Fruit fly (Drosophila melanogaster) whole organism, embryonic: ENCODE data around the gene CG5500.
A peak's percentile ranks its signal among the peaks of the same experiment; 100 is the strongest.

Source experiments
- CG12299 ChIP-seq: fragments of 200-800 bp; sonication (Bioruptor generic); optimal IDR thresholded peaks from 2 replicates; lab custom pipeline; 2018; ENCODE audit warnings: missing biosample characterization, mild to moderate bottlenecking, missing genetic modification characterization
- CG16813 ChIP-seq: fragments of 200-800 bp; sonication (Bioruptor generic); IDR thresholded peaks from 3 replicates; pipeline ENCODE4 v1.3.6; 2022; ENCODE audit warnings: missing biosample characterization, missing genetic modification characterization; ENCODE audit not compliant: partially characterized antibody
- CG17912 ChIP-seq: fragments of 200-800 bp; sonication (Bioruptor generic); optimal IDR thresholded peaks from 2 replicates; lab custom pipeline; 2018; ENCODE audit warnings: missing biosample characterization, mild to moderate bottlenecking, missing genetic modification characterization
- CG18011 ChIP-seq: fragments of 200-800 bp; sonication (Bioruptor generic); optimal IDR thresholded peaks from 2 replicates; lab custom pipeline; 2017; ENCODE audit warnings: missing biosample characterization, missing genetic modification characterization, mild to moderate bottlenecking, moderate library complexity, missing genotype
- CG18476 ChIP-seq: fragments of 200-800 bp; sonication (Bioruptor generic); optimal IDR thresholded peaks from 2 replicates; lab custom pipeline; 2016; ENCODE audit warnings: missing biosample characterization, mild to moderate bottlenecking, missing genetic modification characterization
- CG2202 ChIP-seq: fragments of 200-800 bp; sonication (Bioruptor generic); optimal IDR thresholded peaks from 2 replicates; lab custom pipeline; 2018; ENCODE audit warnings: missing biosample characterization, mild to moderate bottlenecking, missing genetic modification characterization
- CG2678 ChIP-seq: fragments of 200-800 bp; sonication (Bioruptor generic); optimal IDR thresholded peaks from 3 replicates; lab custom pipeline; 2019; ENCODE audit warnings: missing biosample characterization, mild to moderate bottlenecking, missing genetic modification characterization, moderate library complexity
- CG31224 ChIP-seq: fragments of 200-800 bp; sonication (Bioruptor generic); IDR thresholded peaks from 2 replicates; pipeline ENCODE4 v1.3.6; 2022; ENCODE audit warnings: missing biosample characterization, missing genetic modification characterization
- CG3163 ChIP-seq: fragments of 200-800 bp; sonication (Bioruptor generic); optimal IDR thresholded peaks from 3 replicates; lab custom pipeline; 2016; ENCODE audit warnings: missing biosample characterization, missing genetic modification characterization
- CG3281 ChIP-seq: fragments of 200-800 bp; sonication (Bioruptor generic); optimal IDR thresholded peaks from 3 replicates; lab custom pipeline; 2017; ENCODE audit warnings: missing biosample characterization, mild to moderate bottlenecking, missing genetic modification characterization
- CG3726 ChIP-seq: fragments of 200-800 bp; sonication (Bioruptor generic); IDR thresholded peaks from 3 replicates; pipeline ENCODE4, ENCODE4 v1.3.6; 2022; ENCODE audit warnings: missing biosample characterization, missing genetic modification characterization
- CG4328 ChIP-seq: fragments of 200-800 bp; sonication (Bioruptor generic); optimal IDR thresholded peaks from 3 replicates; lab custom pipeline; 2017; ENCODE audit warnings: missing biosample characterization, missing genetic modification reagents, missing genetic modification characterization
- CG4820 ChIP-seq: fragments of 200-800 bp; sonication (Bioruptor generic); optimal IDR thresholded peaks from 3 replicates; lab custom pipeline; 2016; ENCODE audit warnings: missing biosample characterization, missing genetic modification characterization
- CG6254 ChIP-seq: fragments of 200-800 bp; sonication (Bioruptor generic); optimal IDR thresholded peaks from 3 replicates; lab custom pipeline; 2017; ENCODE audit warnings: mild to moderate bottlenecking, missing biosample characterization, missing genetic modification reagents, missing genetic modification characterization
- CG6683 ChIP-seq: fragments of 200-800 bp; sonication (Bioruptor generic); optimal IDR thresholded peaks from 2 replicates; lab custom pipeline; 2017; ENCODE audit warnings: missing biosample characterization, mild to moderate bottlenecking, missing genetic modification characterization, missing genetic modification reagents
- CG6791 ChIP-seq: fragments of 200-800 bp; sonication (Bioruptor generic); IDR thresholded peaks from 3 replicates; pipeline ENCODE4 v1.3.6; 2022; ENCODE audit warnings: missing biosample characterization, missing genetic modification characterization; ENCODE audit not compliant: partially characterized antibody
- CG8944 ChIP-seq: fragments of 200-800 bp; sonication (Bioruptor generic); optimal IDR thresholded peaks from 3 replicates; lab custom pipeline; 2016; ENCODE audit warnings: missing biosample characterization, missing genetic modification characterization
- Chrac-16 ChIP-seq: fragments of 200-800 bp; sonication (Bioruptor generic); optimal IDR thresholded peaks from 3 replicates; lab custom pipeline; 2016; ENCODE audit warnings: missing biosample characterization, missing genetic modification characterization
- Dip2 ChIP-seq: fragments of 200-800 bp; sonication (Bioruptor generic); IDR thresholded peaks from 2 replicates; pipeline ENCODE4 v1.3.6; 2022; ENCODE audit warnings: missing biosample characterization, missing genetic modification characterization
- Fer2 ChIP-seq: fragments of 200-800 bp; sonication (Bioruptor generic); optimal IDR thresholded peaks from 2 replicates; lab custom pipeline; 2018; ENCODE audit warnings: missing biosample characterization, mild to moderate bottlenecking, missing genetic modification characterization, moderate library complexity
- Gug ChIP-seq: fragments of 200-800 bp; sonication (Bioruptor generic); IDR thresholded peaks from 4 replicates; pipeline ENCODE4 v1.3.6; 2022; ENCODE audit warnings: missing biosample characterization, missing genetic modification characterization
- HLH4C ChIP-seq: fragments of 200-800 bp; sonication (Bioruptor generic); IDR thresholded peaks from 3 replicates; pipeline ENCODE4 v1.3.6; 2022; ENCODE audit warnings: missing biosample characterization, missing genetic modification characterization; ENCODE audit not compliant: partially characterized antibody
- HmgD ChIP-seq: fragments of 200-800 bp; sonication (Bioruptor generic); optimal IDR thresholded peaks from 3 replicates; lab custom pipeline; 2016; ENCODE audit warnings: missing biosample characterization, missing genetic modification characterization
- Lhr ChIP-seq: fragments of 200-800 bp; sonication (Bioruptor generic); optimal IDR thresholded peaks from 3 replicates; lab custom pipeline; 2017; ENCODE audit warnings: mild to moderate bottlenecking, missing biosample characterization, missing genetic modification reagents, missing genetic modification characterization
- Lpt ChIP-seq: fragments of >200 bp; optimal IDR thresholded peaks from 2 replicates; lab custom pipeline; 2018; ENCODE audit warnings: missing biosample characterization, missing genetic modification characterization
- Neu2 ChIP-seq: fragments of 200-800 bp; sonication (Bioruptor generic); optimal IDR thresholded peaks from 3 replicates; lab custom pipeline; 2016; ENCODE audit warnings: missing biosample characterization, missing genetic modification characterization, borderline replicate concordance
- Oaz ChIP-seq: fragments of 200-800 bp; sonication (Bioruptor generic); IDR thresholded peaks from 2 replicates; pipeline ENCODE4 v1.3.6; 2022; ENCODE audit warnings: missing biosample characterization, missing genetic modification characterization
- Taf1 ChIP-seq: fragments of 200-800 bp; sonication (Bioruptor generic); IDR thresholded peaks from 2 replicates; pipeline ENCODE4 v1.3.6; 2022; ENCODE audit warnings: missing biosample characterization, missing genetic modification characterization
- Xbp1 ChIP-seq: fragments of 200-800 bp; sonication (Bioruptor generic); optimal IDR thresholded peaks from 3 replicates; lab custom pipeline; 2016; ENCODE audit warnings: missing biosample characterization, mild to moderate bottlenecking, missing genetic modification characterization
- abd-A ChIP-seq: fragments of 200-800 bp; sonication (Bioruptor generic); optimal IDR thresholded peaks from 3 replicates; lab custom pipeline; 2019; ENCODE audit warnings: missing biosample characterization, mild to moderate bottlenecking, missing genetic modification characterization, moderate library complexity
- aop ChIP-seq: fragments of 200-800 bp; sonication (Bioruptor generic); IDR thresholded peaks from 2 replicates; pipeline ENCODE4 v1.3.6; 2022; ENCODE audit warnings: missing biosample characterization, missing genetic modification characterization
- bigmax ChIP-seq: fragments of 200-800 bp; sonication (Bioruptor generic); optimal IDR thresholded peaks from 2 replicates; lab custom pipeline; 2018; ENCODE audit warnings: missing biosample characterization, mild to moderate bottlenecking, missing genetic modification characterization
- disco-r ChIP-seq: fragments of 200-800 bp; sonication (Bioruptor generic); optimal IDR thresholded peaks from 2 replicates; lab custom pipeline; 2016; ENCODE audit warnings: missing biosample characterization, missing genetic modification characterization
- dm ChIP-seq: fragments of 200-800 bp; sonication (Bioruptor generic); optimal IDR thresholded peaks from 3 replicates; lab custom pipeline; 2016; ENCODE audit warnings: missing biosample characterization, missing genetic modification characterization
- dmrt11E ChIP-seq: fragments of 200-800 bp; sonication (Bioruptor generic); optimal IDR thresholded peaks from 3 replicates; lab custom pipeline; 2018; ENCODE audit warnings: missing biosample characterization, mild to moderate bottlenecking, missing genetic modification characterization, moderate library complexity
- gsb ChIP-seq: fragments of 200-800 bp; sonication (Bioruptor generic); IDR thresholded peaks from 2 replicates; pipeline ENCODE4 v1.3.6; 2022; ENCODE audit warnings: missing biosample characterization, missing genetic modification characterization
- kay ChIP-seq: fragments of 200-800 bp; sonication (Bioruptor generic); optimal IDR thresholded peaks from 2 replicates; lab custom pipeline; 2016; ENCODE audit warnings: missing biosample characterization, missing genetic modification characterization
- klu ChIP-seq: fragments of 200-800 bp; sonication (Bioruptor generic); IDR thresholded peaks from 2 replicates; pipeline ENCODE4 v1.3.6; 2022; ENCODE audit warnings: missing biosample characterization, missing genetic modification characterization
- kni ChIP-seq: fragments of 200-800 bp; sonication (Bioruptor generic); optimal IDR thresholded peaks from 3 replicates; lab custom pipeline; 2017; ENCODE audit warnings: mild to moderate bottlenecking, missing biosample characterization, missing genetic modification reagents, missing genetic modification characterization
- knrl ChIP-seq: fragments of 200-800 bp; sonication (Bioruptor generic); IDR thresholded peaks from 3 replicates; pipeline ENCODE4 v1.3.6; 2022; ENCODE audit warnings: missing biosample characterization, missing genetic modification characterization; ENCODE audit not compliant: partially characterized antibody
- lilli ChIP-seq: fragments of 200-800 bp; sonication (Bioruptor generic); optimal IDR thresholded peaks from 3 replicates; lab custom pipeline; 2016; ENCODE audit warnings: missing biosample characterization, missing genetic modification characterization
- lmd ChIP-seq: fragments of 200-800 bp; sonication (Bioruptor generic); IDR thresholded peaks from 2 replicates; pipeline ENCODE4 v1.3.6; 2022; ENCODE audit warnings: missing biosample characterization, missing genetic modification characterization
- maf-S ChIP-seq: fragments of 200-800 bp; sonication (Bioruptor generic); optimal IDR thresholded peaks from 2 replicates; lab custom pipeline; 2016; ENCODE audit warnings: missing biosample characterization, missing genetic modification characterization
- org-1 ChIP-seq: fragments of 200-800 bp; sonication (Bioruptor generic); optimal IDR thresholded peaks from 2 replicates; lab custom pipeline; 2017; ENCODE audit warnings: missing biosample characterization, missing genetic modification characterization
- seq ChIP-seq: fragments of 200-800 bp; sonication (Bioruptor generic); IDR thresholded peaks from 2 replicates; pipeline ENCODE4 v1.3.6; 2022; ENCODE audit warnings: missing biosample characterization, missing genetic modification characterization
- shn ChIP-seq: fragments of 200-800 bp; sonication (Bioruptor generic); optimal IDR thresholded peaks from 3 replicates; lab custom pipeline; 2016; ENCODE audit warnings: missing biosample characterization, missing genetic modification characterization
- sug ChIP-seq: fragments of 200-800 bp; optimal IDR thresholded peaks from 2 replicates; lab custom pipeline; 2019; ENCODE audit warnings: missing biosample characterization, mild to moderate bottlenecking, missing genetic modification characterization, moderate library complexity
- wdn ChIP-seq: fragments of 200-800 bp; sonication (Bioruptor generic); IDR thresholded peaks from 2 replicates; pipeline ENCODE4 v1.3.6; 2022; ENCODE audit warnings: missing biosample characterization, missing genetic modification characterization
- wor ChIP-seq: fragments of 200-800 bp; sonication (Bioruptor generic); IDR thresholded peaks from 2 replicates; pipeline ENCODE4 v1.3.6; 2022; ENCODE audit warnings: missing biosample characterization, missing genetic modification characterization

The CG5500 gene

dm6 chr3R:26881121-26881895, 4.9 kb downstream of the CG5500 start, which contains the start of the genes ro and T48 (continued):
- peak; percentile 14; the same call in 1 of the 2 replicates for TF ChIP-seq klu (GFP tag; lab: Robert Waterston, UW)
- no peak for TF ChIP-seq CG18476 (GFP tag; lab: Kevin White, UChicago)
- TF ChIP-seq CG17912, result peak; percentile 63
- peak; percentile 34 for TF ChIP-seq bigmax (GFP tag; lab: Kevin White, UChicago)
- TF ChIP-seq lilli (GFP tag; lab: Kevin White, UChicago), result peak; percentile 57
- TF ChIP-seq dm (GFP tag; lab: Kevin White, UChicago), result peak; percentile 74
- peak; percentile 16 for TF ChIP-seq disco-r (GFP tag; lab: Kevin White, UChicago)
- peak; percentile 66 for TF ChIP-seq shn (GFP tag; lab: Kevin White, UChicago)
- TF ChIP-seq HmgD (GFP tag; lab: Kevin White, UChicago), result peak; percentile 91
- peak; percentile 60 for TF ChIP-seq abd-A (tag; lab: Kevin White, UChicago)
- no peak for TF ChIP-seq CG2202 (tag; lab: Kevin White, UChicago)
- TF ChIP-seq wor (GFP tag; lab: Robert Waterston, UW), result no peak
- TF ChIP-seq CG3163, result peak; percentile 81
- no peak for TF ChIP-seq Dip2 (GFP tag; lab: Robert Waterston, UW)
- peak; percentile 8 for TF ChIP-seq CG2678 (tag; lab: Kevin White, UChicago)
- peak; percentile 38 for TF ChIP-seq CG8944
- no peak for TF ChIP-seq Neu2
- TF ChIP-seq CG12299, result no peak
- peak; percentile 44 for TF ChIP-seq dmrt11E (tag; lab: Kevin White, UChicago)
- TF ChIP-seq gsb (GFP tag; lab: Robert Waterston, UW), result no peak
- TF ChIP-seq Xbp1 (GFP tag; lab: Kevin White, UChicago), result peak; percentile 44
- peak; percentile 93 for TF ChIP-seq aop (GFP tag; lab: Robert Waterston, UW)
- no peak for TF ChIP-seq org-1
- peak; percentile 99 for TF ChIP-seq Lhr (GFP tag; lab: Kevin White, UChicago)
- no peak for TF ChIP-seq CG3726 (GFP tag; lab: Robert Waterston, UW)
- TF ChIP-seq kni (GFP tag; lab: Kevin White, UChicago), result peak; percentile 18
- peak; percentile 29 for TF ChIP-seq CG18011 (GFP tag; lab: Kevin White, UChicago)
- peak; percentile 24 for TF ChIP-seq Fer2 (tag; lab: Kevin White, UChicago)
- TF ChIP-seq kay (GFP tag; lab: Kevin White, UChicago), result peak; percentile 16
- TF ChIP-seq CG6254, result no peak
- no peak for TF ChIP-seq CG4328 (GFP tag; lab: Kevin White, UChicago)
- peak; percentile 80; the same call in 1 of the 2 replicates for TF ChIP-seq seq
- TF ChIP-seq CG4820 (GFP tag; lab: Kevin White, UChicago), result peak; percentile 21
- no peak for TF ChIP-seq CG3281 (GFP tag; lab: Kevin White, UChicago)
- peak; percentile 66 for TF ChIP-seq sug (tag; lab: Kevin White, UChicago)
- no peak for TF ChIP-seq Lpt (GFP tag; lab: Kevin White, UChicago)
- TF ChIP-seq Taf1 (GFP tag; lab: Robert Waterston, UW), result no peak
- TF ChIP-seq maf-S (GFP tag; lab: Kevin White, UChicago), result peak; percentile 50
- TF ChIP-seq CG6683 (GFP tag; lab: Kevin White, UChicago), result peak; percentile 68
- TF ChIP-seq CG6791, result peak; percentile 72
- peak; percentile 77 for TF ChIP-seq knrl
- peak; percentile 8 for TF ChIP-seq Chrac-16 (GFP tag; lab: Kevin White, UChicago)
- TF ChIP-seq CG31224 (GFP tag; lab: Robert Waterston, UW), result no peak
- no peak for TF ChIP-seq Oaz (GFP tag; lab: Robert Waterston, UW)
- TF ChIP-seq lmd (GFP tag; lab: Robert Waterston, UW), result no peak; the same call in 1 of the 2 replicates
- peak; percentile 52; the same call in 2 of the 4 replicates for TF ChIP-seq Gug (GFP tag; lab: Robert Waterston, UW)
- TF ChIP-seq HLH4C, result peak; percentile 61; the same call in 1 of the 3 replicates
- peak; percentile 74 for TF ChIP-seq CG16813 (GFP tag; lab: Robert Waterston, UW)
- TF ChIP-seq wdn (GFP tag; lab: Robert Waterston, UW), result no peak
